Worm (Caenorhabditis elegans) whole organism, L4 larva: Measurements from ENCODE around the gene rab-39.
A peak's percentile ranks its signal among the peaks of the same experiment; 100 is the strongest.

Experiments
- F26F4.8 ChIP-seq: fragments of 200-800 bp; sonication (Bioruptor generic); conservative IDR thresholded peaks from 2 replicates; pipeline ENCODE4 v1.3.6; 2022; ENCODE audit warnings: missing genetic modification characterization, missing compliant biosample characterization
- Y48G9A.11 ChIP-seq: fragments of 200-800 bp; sonication (Bioruptor generic); IDR thresholded peaks from 2 replicates; pipeline ENCODE4 v1.3.6; 2022; ENCODE audit warnings: missing genetic modification reagents, missing genetic modification characterization, missing compliant biosample characterization
- Y75B8A.6 ChIP-seq: fragments of 200-800 bp; sonication (Bioruptor generic); IDR thresholded peaks from 2 replicates; pipeline ENCODE4 v1.3.6; 2022; ENCODE audit warnings: missing genetic modification reagents, missing genetic modification characterization, missing compliant biosample characterization
- ZK337.2 ChIP-seq: fragments of 200-800 bp; sonication (Bioruptor generic); IDR thresholded peaks from 2 replicates; pipeline ENCODE4 v1.3.6; 2022; ENCODE audit warnings: missing genetic modification reagents, missing genetic modification characterization, missing compliant biosample characterization
- ZK546.5 ChIP-seq, 2 experiments: sonication (generic microtip); optimal IDR thresholded peaks; 2 replicates each; lab custom pipeline; 2017; ENCODE audit warnings: missing biosample characterization in 2 of 2, missing genetic modification characterization in 2 of 2
- aha-1 ChIP-seq: fragments of 150-350 bp; peaks from one replicate; lab custom pipeline; 2014; ENCODE audit warnings: missing biosample characterization, missing genetic modification characterization
- aly-2 ChIP-seq: sonication (generic microtip); optimal IDR thresholded peaks from 2 replicates; lab custom pipeline; 2018; ENCODE audit warnings: missing biosample characterization, missing genetic modification characterization
- attf-4 ChIP-seq: sonication (generic microtip); optimal IDR thresholded peaks from 3 replicates; lab custom pipeline; 2017; ENCODE audit warnings: missing biosample characterization, missing genetic modification characterization
- ceh-28 ChIP-seq: fragments of 150-350 bp; optimal IDR thresholded peaks from 2 replicates; lab custom pipeline; 2014; ENCODE audit warnings: missing biosample characterization, missing genetic modification reagents, missing genetic modification characterization
- ceh-62 ChIP-seq: sonication (generic microtip); optimal IDR thresholded peaks from 2 replicates; lab custom pipeline; 2017; ENCODE audit warnings: missing biosample characterization, missing genetic modification characterization
- cey-2 ChIP-seq: sonication (generic microtip); optimal IDR thresholded peaks from 3 replicates; lab custom pipeline; 2017; ENCODE audit warnings: missing genetic modification characterization, mild to moderate bottlenecking, missing compliant biosample characterization, antibody characterized with exemption, borderline replicate concordance; ENCODE audit not compliant: insufficient read depth
- daf-12 ChIP-seq: fragments of 150-350 bp; optimal IDR thresholded peaks from 2 replicates; lab custom pipeline; 2014; ENCODE audit warnings: missing biosample characterization, missing genetic modification reagents, missing genetic modification characterization
- dmd-6 ChIP-seq: fragments of 200-800 bp; sonication (Bioruptor generic); IDR thresholded peaks from 2 replicates; pipeline ENCODE4 v1.3.6; 2022; ENCODE audit warnings: missing genetic modification reagents, missing genetic modification characterization, missing compliant biosample characterization
- egl-43 ChIP-seq: fragments of 200-800 bp; sonication (Bioruptor generic); IDR thresholded peaks from 2 replicates; pipeline ENCODE4 v1.3.6; 2022; ENCODE audit warnings: missing genetic modification reagents, missing genetic modification characterization, missing compliant biosample characterization
- fos-1 ChIP-seq: fragments of 150-350 bp; optimal IDR thresholded peaks from 2 replicates; lab custom pipeline; 2014; ENCODE audit warnings: missing biosample characterization, missing genetic modification characterization
- hif-1 ChIP-seq, 2 experiments: sonication (generic microtip); optimal IDR thresholded peaks; 2 replicates each; lab custom pipeline; 2016 to 2017; ENCODE audit warnings: missing compliant biosample characterization in 2 of 2, missing genetic modification characterization in 2 of 2, missing genetic modification reagents in 2 of 2, missing genotype in 2 of 2, mild to moderate bottlenecking in 1 of 2
- hlh-11 ChIP-seq: fragments of 200-800 bp; sonication (Bioruptor generic); optimal IDR thresholded peaks from 2 replicates; lab custom pipeline; 2018; ENCODE audit warnings: mild to moderate bottlenecking, missing genetic modification characterization, missing compliant biosample characterization
- hlh-30 ChIP-seq: sonication (generic microtip); optimal IDR thresholded peaks from 2 replicates; lab custom pipeline; 2017; ENCODE audit warnings: antibody characterized with exemption, mild to moderate bottlenecking, missing genetic modification characterization, missing compliant biosample characterization; ENCODE audit not compliant: insufficient read depth
- hmg-1.1 ChIP-seq: fragments of 200-800 bp; sonication (Bioruptor generic); IDR thresholded peaks from 2 replicates; pipeline ENCODE4 v1.3.6; 2022; ENCODE audit warnings: missing genetic modification reagents, missing genetic modification characterization, missing compliant biosample characterization
- lin-13 ChIP-seq: fragments of 150-350 bp; optimal IDR thresholded peaks from 2 replicates; lab custom pipeline; 2014; ENCODE audit warnings: missing biosample characterization, missing genetic modification reagents, missing genetic modification characterization
- lin-15B ChIP-seq: fragments of 150-350 bp; sonication (generic microtip); optimal IDR thresholded peaks from 3 replicates; lab custom pipeline; 2014; ENCODE audit warnings: missing biosample characterization, missing genetic modification characterization
- lsy-2 ChIP-seq, 2 experiments: fragments of 150-350 bp in 1 of 2; sonication (generic microtip) in 1 of 2; optimal IDR thresholded peaks; 2 replicates each; lab custom pipeline; 2014 to 2017; ENCODE audit warnings: missing biosample characterization in 2 of 2, missing genetic modification characterization in 2 of 2
- madf-5 ChIP-seq, 2 experiments: fragments of 200-800 bp; sonication (Bioruptor generic); IDR thresholded peaks; 2 replicates each; pipeline ENCODE4 v1.3.6; 2022; ENCODE audit warnings: missing compliant biosample characterization in 2 of 2, missing genetic modification characterization in 2 of 2
- mdl-1 ChIP-seq, 2 experiments: fragments of 150-350 bp in 1 of 2; sonication (generic microtip) in 1 of 2; optimal IDR thresholded peaks; 2 replicates each; lab custom pipeline; 2014 to 2017; ENCODE audit warnings: missing biosample characterization in 2 of 2, missing genetic modification characterization in 2 of 2
- mdt-29 ChIP-seq: fragments of 200-800 bp; sonication (Bioruptor generic); IDR thresholded peaks from 2 replicates; pipeline ENCODE4 v1.3.6; 2022; ENCODE audit warnings: missing genetic modification reagents, missing genetic modification characterization, missing compliant biosample characterization
- mxl-3 ChIP-seq: fragments of 200-800 bp; sonication (Bioruptor generic); optimal IDR thresholded peaks from 2 replicates; lab custom pipeline; 2018; ENCODE audit warnings: mild to moderate bottlenecking, missing genetic modification characterization, missing compliant biosample characterization
- nhr-11 ChIP-seq: fragments of 150-350 bp; optimal IDR thresholded peaks from 2 replicates; lab custom pipeline; 2014; ENCODE audit warnings: missing biosample characterization, missing genetic modification characterization
- nhr-111 ChIP-seq: fragments of 200-800 bp; sonication (Bioruptor generic); optimal IDR thresholded peaks from 2 replicates; lab custom pipeline; 2018; ENCODE audit warnings: mild to moderate bottlenecking, missing genetic modification characterization, missing compliant biosample characterization
- nhr-237 ChIP-seq: sonication (generic microtip); optimal IDR thresholded peaks from 2 replicates; lab custom pipeline; 2017; ENCODE audit warnings: missing biosample characterization, missing genetic modification characterization
- nhr-25 ChIP-seq: sonication (generic microtip); optimal IDR thresholded peaks from 2 replicates; lab custom pipeline; 2017; ENCODE audit warnings: missing genetic modification characterization, mild to moderate bottlenecking, missing compliant biosample characterization, antibody characterized with exemption, moderate library complexity, borderline replicate concordance; ENCODE audit not compliant: insufficient read depth
- nhr-28 ChIP-seq: fragments of 150-350 bp; optimal IDR thresholded peaks from 2 replicates; lab custom pipeline; 2014; ENCODE audit warnings: missing biosample characterization, missing genetic modification characterization
- nhr-41 ChIP-seq: fragments of 200-800 bp; sonication (Bioruptor generic); IDR thresholded peaks from 2 replicates; pipeline ENCODE4 v1.3.6; 2022; ENCODE audit warnings: missing genetic modification reagents, missing genetic modification characterization, missing compliant biosample characterization
- nhr-42 ChIP-seq: fragments of 200-800 bp; sonication (Bioruptor generic); IDR thresholded peaks from 2 replicates; pipeline ENCODE4 v1.3.6; 2022; ENCODE audit warnings: missing genetic modification characterization, missing compliant biosample characterization
- saeg-2 ChIP-seq: fragments of 200-800 bp; sonication (Bioruptor generic); IDR thresholded peaks from 2 replicates; pipeline ENCODE4 v1.3.6; 2022; ENCODE audit warnings: missing genetic modification reagents, missing genetic modification characterization, missing compliant biosample characterization
- snpc-1.2 ChIP-seq: fragments of 200-800 bp; sonication (Bioruptor generic); IDR thresholded peaks from 2 replicates; pipeline ENCODE4 v1.3.6; 2022; ENCODE audit warnings: missing genetic modification reagents, missing genetic modification characterization, missing compliant biosample characterization
- spr-1 ChIP-seq: sonication (generic microtip); optimal IDR thresholded peaks from 2 replicates; lab custom pipeline; 2016; ENCODE audit warnings: mild to moderate bottlenecking, missing genetic modification characterization, missing compliant biosample characterization
- spr-3 ChIP-seq: fragments of 200-800 bp; sonication (Bioruptor generic); optimal IDR thresholded peaks from 2 replicates; lab custom pipeline; 2018; ENCODE audit warnings: mild to moderate bottlenecking, missing genetic modification characterization, missing compliant biosample characterization
- tra-1 ChIP-seq: fragments of 200-800 bp; sonication (Bioruptor generic); IDR thresholded peaks from 2 replicates; pipeline ENCODE4 v1.3.6; 2022; ENCODE audit warnings: missing genetic modification reagents, missing genetic modification characterization, missing compliant biosample characterization
- unc-130 ChIP-seq: sonication (generic microtip); optimal IDR thresholded peaks from 2 replicates; lab custom pipeline; 2016; ENCODE audit warnings: missing genetic modification reagents, missing genetic modification characterization, missing compliant biosample characterization
- unc-39 ChIP-seq: sonication (generic microtip); optimal IDR thresholded peaks from 2 replicates; lab custom pipeline; 2017; ENCODE audit warnings: missing biosample characterization, missing genetic modification characterization
- unc-62 ChIP-seq, 3 experiments: fragments of 150-350 bp in 1 of 3; sonication (generic microtip); optimal IDR thresholded peaks in 2 of 3; peaks in 1 of 3; 1 replicate in 1 of 3; 2 replicates in 2 of 3; lab custom pipeline; 2014 to 2017; ENCODE audit warnings: missing biosample characterization in 3 of 3, missing genetic modification characterization in 3 of 3, missing genetic modification reagents in 3 of 3, missing genotype in 1 of 3
- vab-7 ChIP-seq: fragments of 200-800 bp; sonication (Bioruptor generic); IDR thresholded peaks from 2 replicates; pipeline ENCODE4 v1.3.6; 2022; ENCODE audit warnings: missing genetic modification reagents, missing genetic modification characterization, missing compliant biosample characterization
- zag-1 ChIP-seq: fragments of 150-350 bp; optimal IDR thresholded peaks from 2 replicates; lab custom pipeline; 2014; ENCODE audit warnings: missing biosample characterization, missing genetic modification characterization
- ztf-11 ChIP-seq: fragments of 150-350 bp; optimal IDR thresholded peaks from 2 replicates; lab custom pipeline; 2014; ENCODE audit warnings: missing biosample characterization, missing genetic modification characterization

The rab-39 gene

ce11 chrII:9345116-9345515, 22.4 kb upstream of the rab-39 start:
- no peak for TF ChIP-seq snpc-1.2 (GFP tag; lab: Robert Waterston, UW)
- TF ChIP-seq nhr-237 (tag; lab: Kevin White, UChicago), result no peak
- TF ChIP-seq nhr-28 (tag; lab: Kevin White, UChicago), result peak; percentile 39
- peak; percentile 37 for TF ChIP-seq aha-1 (tag; lab: Kevin White, UChicago)

- TF ChIP-seq nhr-28 (tag; lab: Kevin White, UChicago) (peak; percentile 82), nhr-41 (GFP tag; lab: Robert Waterston, UW) (no peak), madf-5 (GFP tag; IDR thresholded peaks at IDR 0.05; lab: Robert Waterston, UW) (no peak), lsy-2 (tag; optimal IDR thresholded peaks at IDR 0.05; lab: Kevin White, UChicago) (no peak), F26F4.8 (no peak), mdl-1 (tag; optimal IDR thresholded peaks at IDR 0.05; lab: Kevin White, UChicago) (peak in 1 of 2 experiments; percentile 79), dmd-6 (GFP tag; lab: Robert Waterston, UW) (peak; percentile 10; the same call in 1 of the 2 replicates), spr-3 (no peak), nhr-25 (tag; lab: Kevin White, UChicago) (peak; percentile 1), aha-1 (tag; lab: Kevin White, UChicago) (no peak), daf-12 (no peak), ceh-62 (tag; lab: Kevin White, UChicago) (no peak), hlh-11 (tag; lab: Kevin White, UChicago) (peak; percentile 53), mxl-3 (peak; percentile 83), fos-1 (no peak), ZK337.2 (no peak), hif-1 (tag; optimal IDR thresholded peaks at IDR 0.05; lab: Kevin White, UChicago) (no peak), unc-39 (tag; lab: Kevin White, UChicago) (no peak), hlh-30 (tag; lab: Kevin White, UChicago) (peak; percentile 83), attf-4 (tag; lab: Kevin White, UChicago) (no peak), nhr-111 (GFP tag; lab: Kevin White, UChicago) (no peak), spr-1 (tag; lab: Kevin White, UChicago) (no peak), hmg-1.1 (no peak)
Observed at ce11 chrII:9343955-9344354, 21.2 kb upstream of the rab-39 start.

ce11 chrII:9338859-9339258, 16.1 kb upstream of the rab-39 start, which contains the start of gene ttll-12:
Gene ttll-12, plus strand, starts transcription at chrII:9338997.
- no peak for TF ChIP-seq Y48G9A.11
- TF ChIP-seq tra-1, result no peak
- TF ChIP-seq unc-130, result no peak
- no peak for TF ChIP-seq ztf-11 (tag; lab: Kevin White, UChicago)
- TF ChIP-seq nhr-25 (tag; lab: Kevin White, UChicago), result no peak
- TF ChIP-seq saeg-2 (GFP tag; lab: Robert Waterston, UW), result no peak
- no peak for TF ChIP-seq ceh-28 (tag; lab: Kevin White, UChicago)
- TF ChIP-seq nhr-42, result no peak
- no peak for TF ChIP-seq ZK546.5 (tag; optimal IDR thresholded peaks at IDR 0.05; lab: Kevin White, UChicago)
- no peak for TF ChIP-seq zag-1
- no peak for TF ChIP-seq F26F4.8
- TF ChIP-seq lin-15B (tag; lab: Kevin White, UChicago), result no peak
- TF ChIP-seq cey-2 (tag; lab: Kevin White, UChicago), result no peak

- TF ChIP-seq vab-7 (GFP tag; lab: Robert Waterston, UW) (no peak), aly-2 (tag; lab: Kevin White, UChicago) (no peak), nhr-41 (GFP tag; lab: Robert Waterston, UW) (no peak), nhr-11 (tag; lab: Kevin White, UChicago) (no peak), unc-62 (GFP tag; optimal IDR thresholded peaks at IDR 0.05 in 1 of 2; lab: Kevin White, UChicago) (no peak), unc-62 (tag; optimal IDR thresholded peaks at IDR 0.05; lab: Kevin White, UChicago) (no peak), egl-43 (no peak), mdt-29 (GFP tag; lab: Robert Waterston, UW) (peak; percentile 59; the same call in 1 of the 2 replicates), lin-13 (GFP tag; lab: Kevin White, UChicago) (no peak), mxl-3 (peak; percentile 12), hlh-30 (tag; lab: Kevin White, UChicago) (no peak), Y75B8A.6 (no peak), madf-5 (GFP tag; IDR thresholded peaks at IDR 0.05; lab: Robert Waterston, UW) (no peak), snpc-1.2 (GFP tag; lab: Robert Waterston, UW) (no peak)
- TF ChIP-seq, all 104 proteins: peak for 2
Observed at ce11 chrII:9336651-9337050, 13.9 kb upstream of the rab-39 start.
